Worm (Caenorhabditis elegans) whole organism, L1 larva: Measurements from ENCODE around the gene T10C6.7.

ENCODE experiments used
- C04F5.9 ChIP-seq: sonication (generic microtip); optimal IDR thresholded peaks from 2 replicates; lab custom pipeline; 2016; ENCODE audit warnings: missing genetic modification characterization, missing compliant biosample characterization
- C16A3.4 ChIP-seq: fragments of 150-350 bp; optimal IDR thresholded peaks from 2 replicates; lab custom pipeline; 2014; ENCODE audit warnings: missing biosample characterization, missing genetic modification characterization
- Y116A8C.19 ChIP-seq: sonication (generic microtip); optimal IDR thresholded peaks from 2 replicates; lab custom pipeline; 2016; ENCODE audit warnings: missing compliant biosample characterization, missing genetic modification characterization, borderline replicate concordance
- aha-1 ChIP-seq: fragments of 150-350 bp; optimal IDR thresholded peaks from 2 replicates; lab custom pipeline; 2014; ENCODE audit warnings: missing biosample characterization, missing genetic modification characterization
- ceh-8 ChIP-seq: fragments of 200-800 bp; sonication (Bioruptor generic); optimal IDR thresholded peaks from 2 replicates; lab custom pipeline; 2018; ENCODE audit warnings: mild to moderate bottlenecking, missing genetic modification characterization, moderate library complexity, missing compliant biosample characterization
- ceh-82 ChIP-seq, 3 experiments: fragments of 150-350 bp in 1 of 3; sonication (generic microtip) in 2 of 3; optimal IDR thresholded peaks; 2 replicates each; lab custom pipeline; 2014 to 2017; ENCODE audit warnings: missing biosample characterization in 3 of 3, missing genetic modification characterization in 3 of 3
- ceh-88 ChIP-seq: fragments of 200-800 bp; sonication (Bioruptor generic); IDR thresholded peaks from 2 replicates; pipeline ENCODE4 v1.3.6; 2022; ENCODE audit warnings: missing genetic modification characterization, missing compliant biosample characterization
- ceh-90 ChIP-seq: sonication (generic microtip); optimal IDR thresholded peaks from 2 replicates; lab custom pipeline; 2016; ENCODE audit warnings: missing genetic modification characterization, missing compliant biosample characterization
- ces-1 ChIP-seq: fragments of 150-350 bp; optimal IDR thresholded peaks from 2 replicates; lab custom pipeline; 2014; ENCODE audit warnings: missing biosample characterization, missing genetic modification reagents, missing genetic modification characterization
- dpl-1 ChIP-seq, 3 experiments: fragments of 150-350 bp in 2 of 3; sonication (generic microtip) in 1 of 3; optimal IDR thresholded peaks; 2 replicates each; lab custom pipeline; 2014 to 2017; ENCODE audit warnings: missing biosample characterization in 3 of 3, missing genetic modification characterization in 3 of 3, missing genetic modification reagents in 3 of 3
- dsc-1 ChIP-seq: sonication (generic microtip); optimal IDR thresholded peaks from 2 replicates; lab custom pipeline; 2016; ENCODE audit warnings: mild to moderate bottlenecking, missing genetic modification characterization, missing compliant biosample characterization
- efl-1 ChIP-seq, 4 experiments: fragments of 150-350 bp; optimal IDR thresholded peaks in 3 of 4; peaks in 1 of 4; 1 replicate in 1 of 4; 2 replicates in 3 of 4; lab custom pipeline; 2014; ENCODE audit warnings: missing biosample characterization in 2 of 4, missing genetic modification characterization in 2 of 4, missing genetic modification reagents in 2 of 4
- elt-2 ChIP-seq: sonication (generic microtip); optimal IDR thresholded peaks from 2 replicates; lab custom pipeline; 2016; ENCODE audit warnings: missing genetic modification characterization, mild to moderate bottlenecking, inconsistent platforms, missing compliant biosample characterization, missing genetic modification reagents
- elt-3 ChIP-seq, 6 experiments: fragments of 150-350 bp in 1 of 6; sonication (generic microtip); optimal IDR thresholded peaks; 2 replicates each; lab custom pipeline; 2017 to 2018; ENCODE audit warnings: missing biosample characterization in 6 of 6, missing genetic modification characterization in 6 of 6, inconsistent platforms in 1 of 6
- fkh-10 ChIP-seq: sonication (generic microtip); optimal IDR thresholded peaks from 2 replicates; lab custom pipeline; 2017; ENCODE audit warnings: missing biosample characterization, missing genetic modification reagents, missing genetic modification characterization
- fkh-4 ChIP-seq: sonication (generic microtip); optimal IDR thresholded peaks from 2 replicates; lab custom pipeline; 2016; ENCODE audit warnings: missing compliant biosample characterization, missing genetic modification characterization, borderline replicate concordance
- irx-1 ChIP-seq: sonication (generic microtip); optimal IDR thresholded peaks from 2 replicates; lab custom pipeline; 2016; ENCODE audit warnings: missing genetic modification characterization, missing compliant biosample characterization
- isw-1 ChIP-seq: fragments of 200-800 bp; sonication (Bioruptor generic); IDR thresholded peaks from 2 replicates; pipeline ENCODE4 v1.3.6; 2022; ENCODE audit warnings: missing genetic modification characterization, missing compliant biosample characterization
- lin-15B ChIP-seq: fragments of 150-350 bp; sonication (generic microtip); optimal IDR thresholded peaks from 3 replicates; lab custom pipeline; 2014; ENCODE audit warnings: missing biosample characterization, missing genetic modification characterization
- lin-35 ChIP-seq, 2 experiments: fragments of 150-350 bp; optimal IDR thresholded peaks; 2 replicates each; lab custom pipeline; 2014; ENCODE audit warnings: missing biosample characterization in 2 of 2, missing genetic modification characterization in 2 of 2, missing genetic modification reagents in 2 of 2
- lir-3 ChIP-seq: sonication (generic microtip); optimal IDR thresholded peaks from 2 replicates; lab custom pipeline; 2016; ENCODE audit warnings: mild to moderate bottlenecking, missing genetic modification characterization, moderate library complexity, missing compliant biosample characterization; ENCODE audit not compliant: poor library complexity
- mab-9 ChIP-seq: fragments of 200-800 bp; sonication (Bioruptor generic); IDR thresholded peaks from 2 replicates; pipeline ENCODE4 v1.3.6; 2022; ENCODE audit warnings: missing genetic modification reagents, missing genetic modification characterization, missing compliant biosample characterization
- mdl-1 ChIP-seq, 2 experiments: fragments of 150-350 bp; optimal IDR thresholded peaks; 2 replicates each; lab custom pipeline; 2014 to 2017; ENCODE audit warnings: missing biosample characterization in 2 of 2, missing genetic modification characterization in 2 of 2, inconsistent platforms in 1 of 2
- mef-2 ChIP-seq: fragments of 150-350 bp; optimal IDR thresholded peaks from 2 replicates; lab custom pipeline; 2014; ENCODE audit warnings: missing biosample characterization, missing genetic modification characterization
- nhr-19 ChIP-seq: fragments of 200-800 bp; sonication (Bioruptor generic); conservative IDR thresholded peaks from 2 replicates; pipeline ENCODE4 v1.3.6; 2022; ENCODE audit warnings: missing genetic modification characterization, missing compliant biosample characterization
- nhr-20 ChIP-seq: sonication (generic microtip); optimal IDR thresholded peaks from 2 replicates; lab custom pipeline; 2016; ENCODE audit warnings: mild to moderate bottlenecking, missing genetic modification characterization, missing compliant biosample characterization
- nhr-47 ChIP-seq: sonication (generic microtip); optimal IDR thresholded peaks from 2 replicates; lab custom pipeline; 2016; ENCODE audit warnings: mild to moderate bottlenecking, missing genetic modification characterization, moderate library complexity, missing compliant biosample characterization
- nhr-71 ChIP-seq: sonication (generic microtip); optimal IDR thresholded peaks from 2 replicates; lab custom pipeline; 2016; ENCODE audit warnings: mild to moderate bottlenecking, missing genetic modification characterization, moderate library complexity, missing compliant biosample characterization
- nhr-77 ChIP-seq: fragments of 150-350 bp; optimal IDR thresholded peaks from 2 replicates; lab custom pipeline; 2014; ENCODE audit warnings: missing biosample characterization, missing genetic modification characterization
- nhr-85 ChIP-seq: sonication (generic microtip); peaks from one replicate; lab custom pipeline; 2016; ENCODE audit warnings: missing genetic modification characterization, inconsistent platforms, missing compliant biosample characterization
- nhr-90 ChIP-seq: sonication (generic microtip); optimal IDR thresholded peaks from 2 replicates; lab custom pipeline; 2016; ENCODE audit warnings: mild to moderate bottlenecking, missing genetic modification characterization, missing compliant biosample characterization; ENCODE audit not compliant: poor library complexity
- pax-3 ChIP-seq: fragments of 200-800 bp; sonication (Bioruptor generic); optimal IDR thresholded peaks from 2 replicates; lab custom pipeline; 2018; ENCODE audit warnings: mild to moderate bottlenecking, missing genetic modification characterization, moderate library complexity, missing compliant biosample characterization
- rnt-1 ChIP-seq: sonication (generic microtip); optimal IDR thresholded peaks from 2 replicates; lab custom pipeline; 2016; ENCODE audit warnings: mild to moderate bottlenecking, missing genetic modification characterization, moderate library complexity, missing compliant biosample characterization
- skn-1 ChIP-seq: fragments of 150-350 bp; optimal IDR thresholded peaks from 2 replicates; lab custom pipeline; 2014; ENCODE audit warnings: missing biosample characterization, missing genetic modification characterization
- snpc-4 ChIP-seq: fragments of 150-350 bp; optimal IDR thresholded peaks from 2 replicates; lab custom pipeline; 2014; ENCODE audit warnings: missing biosample characterization, missing genetic modification characterization
- sox-4 ChIP-seq: sonication (generic microtip); optimal IDR thresholded peaks from 2 replicates; lab custom pipeline; 2016; ENCODE audit warnings: missing genetic modification characterization, missing compliant biosample characterization
- sptf-1 ChIP-seq: fragments of 150-350 bp; optimal IDR thresholded peaks from 2 replicates; lab custom pipeline; 2014; ENCODE audit warnings: missing biosample characterization, missing genetic modification characterization
- swsn-7 ChIP-seq: sonication (generic microtip); optimal IDR thresholded peaks from 2 replicates; lab custom pipeline; 2016; ENCODE audit warnings: missing genetic modification characterization, missing compliant biosample characterization
- tlp-1 ChIP-seq: fragments of 150-350 bp; optimal IDR thresholded peaks from 2 replicates; lab custom pipeline; 2014; ENCODE audit warnings: missing biosample characterization, missing genetic modification characterization
- unc-30 ChIP-seq: sonication (generic microtip); optimal IDR thresholded peaks from 2 replicates; lab custom pipeline; 2017; ENCODE audit warnings: missing biosample characterization, missing genetic modification characterization
- unc-98 ChIP-seq: fragments of 200-800 bp; sonication (Bioruptor generic); IDR thresholded peaks from 2 replicates; pipeline ENCODE4 v1.3.6; 2022; ENCODE audit warnings: missing genetic modification characterization, missing compliant biosample characterization
- xbp-1 ChIP-seq: sonication (generic microtip); optimal IDR thresholded peaks from 2 replicates; lab custom pipeline; 2016; ENCODE audit warnings: missing genetic modification characterization, missing compliant biosample characterization
- zag-1 ChIP-seq: fragments of 150-350 bp; optimal IDR thresholded peaks from 2 replicates; lab custom pipeline; 2014; ENCODE audit warnings: missing biosample characterization, missing genetic modification characterization
- ztf-11 ChIP-seq, 2 experiments: sonication (generic microtip); optimal IDR thresholded peaks; 2 replicates each; lab custom pipeline; 2016 to 2017; ENCODE audit warnings: missing genetic modification characterization in 2 of 2, missing biosample characterization in 1 of 2, missing compliant biosample characterization in 1 of 2

The T10C6.7 gene

DNA sequence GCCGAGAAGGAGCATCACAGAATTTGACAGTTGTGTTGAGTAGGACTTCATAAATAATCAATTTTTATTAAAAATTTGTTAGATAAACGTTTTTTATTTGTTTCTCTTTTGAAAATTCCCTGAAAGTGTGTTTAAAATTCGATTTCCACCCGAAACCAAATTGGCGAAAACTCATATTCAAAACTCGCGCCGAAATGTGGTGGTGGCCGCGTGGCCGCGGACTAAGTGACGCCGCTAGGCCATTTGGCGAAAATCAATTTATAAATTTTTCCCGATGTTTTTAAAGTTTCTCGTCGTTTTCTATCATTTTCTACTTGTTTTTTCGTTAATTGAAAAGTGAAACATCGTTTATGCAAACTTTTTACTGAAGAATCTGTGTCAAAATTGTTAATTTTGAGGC lies 8.9 kb downstream of the T10C6.7 start:
- TF ChIP-seq fkh-4 (peak; percentile 60), nhr-19 (GFP tag; lab: Robert Waterston, UW) (no peak; the same call in 1 of the 2 replicates), mab-9 (no peak), snpc-4 (tag; lab: Kevin White, UChicago) (peak; percentile 68), aha-1 (tag; lab: Kevin White, UChicago) (no peak), xbp-1 (tag; lab: Kevin White, UChicago) (peak; percentile 55), nhr-47 (tag; lab: Kevin White, UChicago) (peak; percentile 73), nhr-71 (tag; lab: Kevin White, UChicago) (peak; percentile 73), efl-1 (optimal IDR thresholded peaks at IDR 0.05; lab: Kevin White, UChicago) (peak; percentile 92 to 95), efl-1 (GFP tag; optimal IDR thresholded peaks at IDR 0.05 in 1 of 2; lab: Kevin White, UChicago) (peak; percentile 92 to 99), elt-2 (peak; percentile 16), lir-3 (tag; lab: Kevin White, UChicago) (peak; percentile 84), lin-15B (tag; lab: Kevin White, UChicago) (no peak), mdl-1 (tag; optimal IDR thresholded peaks at IDR 0.05; lab: Kevin White, UChicago) (no peak), lin-35 (GFP tag; optimal IDR thresholded peaks at IDR 0.05; lab: Kevin White, UChicago) (peak; percentile 91 to 95), unc-30 (tag; lab: Kevin White, UChicago) (no peak), fkh-10 (no peak), ceh-90 (tag; lab: Kevin White, UChicago) (peak; percentile 87), ztf-11 (tag; optimal IDR thresholded peaks at IDR 0.05; lab: Kevin White, UChicago) (peak in 1 of 2 experiments; percentile 82), nhr-20 (tag; lab: Kevin White, UChicago) (peak; percentile 56), pax-3 (tag; lab: Kevin White, UChicago) (peak; percentile 40), zag-1 (tag; lab: Kevin White, UChicago) (no peak), mef-2 (no peak), skn-1 (tag; lab: Kevin White, UChicago) (peak; percentile 25), C04F5.9 (tag; lab: Kevin White, UChicago) (no peak), ceh-82 (tag; optimal IDR thresholded peaks at IDR 0.05; lab: Kevin White, UChicago) (peak; percentile 15 to 52 (median 36)), unc-98 (GFP tag; lab: Robert Waterston, UW) (peak; percentile 66), irx-1 (tag; lab: Kevin White, UChicago) (peak; percentile 72), isw-1 (GFP tag; lab: Robert Waterston, UW) (peak; percentile 49), swsn-7 (peak; percentile 52), nhr-90 (tag; lab: Kevin White, UChicago) (peak; percentile 75), sox-4 (peak; percentile 51), nhr-77 (no peak), ceh-8 (GFP tag; lab: Kevin White, UChicago) (no peak), dpl-1 (GFP tag; optimal IDR thresholded peaks at IDR 0.05; lab: Kevin White, UChicago) (peak; percentile 82 to 91 (median 88)), sptf-1 (tag; lab: Kevin White, UChicago) (no peak), tlp-1 (tag; lab: Kevin White, UChicago) (no peak), dsc-1 (tag; lab: Kevin White, UChicago) (peak; percentile 52), Y116A8C.19 (tag; lab: Kevin White, UChicago) (peak; percentile 30), nhr-85 (tag; lab: Kevin White, UChicago) (peak; percentile 76), ceh-88 (GFP tag; lab: Robert Waterston, UW) (no peak), C16A3.4 (tag; lab: Kevin White, UChicago) (peak; percentile 1), rnt-1 (tag; lab: Kevin White, UChicago) (peak; percentile 96), ces-1 (GFP tag; lab: Kevin White, UChicago) (no peak), elt-3 (tag; optimal IDR thresholded peaks at IDR 0.05; lab: Kevin White, UChicago) (no peak)
